Fruit fly (Drosophila melanogaster) whole organism, adult: ENCODE measurements around the gene CG8004.

Experiments
- CG14711 ChIP-seq: fragments of 200-800 bp; sonication (Bioruptor generic); optimal IDR thresholded peaks from 2 replicates; lab custom pipeline; 2018; ENCODE audit warnings: missing biosample characterization, mild to moderate bottlenecking, missing genetic modification characterization, moderate library complexity
- CG5204 ChIP-seq: fragments of 200-800 bp; sonication (Bioruptor generic); optimal IDR thresholded peaks from 2 replicates; lab custom pipeline; 2016; ENCODE audit warnings: missing biosample characterization, missing genetic modification characterization
- CG7045 ChIP-seq: fragments of 200-800 bp; sonication (Bioruptor generic); optimal IDR thresholded peaks from 2 replicates; lab custom pipeline; 2017; ENCODE audit warnings: missing biosample characterization, mild to moderate bottlenecking, missing genetic modification characterization
- Crg-1 ChIP-seq: fragments of 200-800 bp; sonication (Bioruptor generic); optimal IDR thresholded peaks from 2 replicates; lab custom pipeline; 2016; ENCODE audit warnings: missing biosample characterization, missing genetic modification characterization
- Mnt ChIP-seq: fragments of 200-800 bp; sonication (Bioruptor generic); optimal IDR thresholded peaks from 2 replicates; lab custom pipeline; 2016; ENCODE audit warnings: missing biosample characterization, mild to moderate bottlenecking, missing genetic modification characterization
- ovo ChIP-seq: fragments of 200-800 bp; sonication (Bioruptor generic); optimal IDR thresholded peaks from 2 replicates; lab custom pipeline; 2016; ENCODE audit warnings: missing biosample characterization, missing genetic modification characterization
- pad ChIP-seq: fragments of 200-800 bp; sonication (Bioruptor generic); optimal IDR thresholded peaks from 3 replicates; lab custom pipeline; 2017; ENCODE audit warnings: missing biosample characterization, missing genetic modification characterization, mild to moderate bottlenecking, moderate library complexity, missing genetic modification reagents
- toe ChIP-seq: fragments of 200-800 bp; sonication (Bioruptor generic); optimal IDR thresholded peaks from 2 replicates; lab custom pipeline; 2016; ENCODE audit warnings: missing biosample characterization, missing genetic modification characterization

DNA sequence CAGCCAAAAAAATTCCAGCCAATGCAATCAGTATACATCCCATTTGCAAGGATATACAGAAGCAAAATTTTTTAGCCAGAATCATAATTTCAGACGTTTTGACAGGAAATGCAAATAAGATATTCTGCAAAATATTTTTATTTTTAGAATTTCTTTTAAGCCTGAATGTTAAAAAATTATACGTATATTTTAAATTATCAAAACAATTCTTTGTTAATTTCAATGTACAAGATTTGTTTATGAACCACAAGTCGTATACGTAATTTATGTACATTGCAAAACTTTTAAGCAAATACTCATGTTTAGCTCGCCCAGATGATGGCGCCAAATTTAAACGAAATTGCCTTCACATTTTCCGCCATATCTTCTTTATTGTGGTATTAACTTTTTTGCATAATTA is 26.1 kb upstream of the CG8004 start, which contains the start of gene CG42654:
- TF ChIP-seq Mnt (no peak), toe (no peak), CG7045 (no peak), ovo (GFP tag; lab: Kevin White, UChicago) (no peak), CG14711 (tag; lab: Kevin White, UChicago) (no peak), CG5204 (GFP tag; lab: Kevin White, UChicago) (no peak), Crg-1 (GFP tag; lab: Kevin White, UChicago) (no peak), pad (GFP tag; lab: Kevin White, UChicago) (no peak)
